Fruit fly (Drosophila melanogaster): Measurements from ENCODE around the gene CG43145.

The CG43145 gene

DNA sequence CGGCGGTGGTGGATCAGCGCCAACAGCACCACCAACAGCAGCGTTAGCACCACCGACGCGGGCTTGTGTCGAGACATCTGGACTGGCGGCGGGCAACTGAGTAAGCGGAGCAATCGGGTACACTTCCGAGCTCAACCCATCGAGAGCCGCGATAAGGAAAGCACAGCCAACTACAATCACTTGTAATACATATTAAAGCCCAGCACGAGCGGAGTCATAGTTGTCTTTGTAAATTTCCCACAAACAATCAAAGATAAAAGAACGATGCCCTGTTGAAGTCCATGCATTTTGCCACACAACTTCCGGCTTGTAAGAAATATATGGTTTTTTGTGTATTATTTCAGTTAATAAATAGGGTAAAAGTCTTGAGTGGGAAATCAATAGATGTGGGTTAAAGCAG is 5.3 kb downstream of the CG43145 start, which contains the start of gene CG31777:
Gene CG31777 (minus strand): TSS at position 101 of the 400 bp plus-strand sequence.
- TF ChIP-seq Crg-1 (GFP tag; optimal IDR thresholded peaks at IDR 0.05), result no peak
- TF ChIP-seq ovo (GFP tag; optimal IDR thresholded peaks at IDR 0.05), result no peak
- TF ChIP-seq CG7101 (tag; optimal IDR thresholded peaks at IDR 0.05), result no peak
- TF ChIP-seq cic (GFP tag; optimal IDR thresholded peaks at IDR 0.05), result no peak
- no peak for TF ChIP-seq CG12768 (GFP tag; optimal IDR thresholded peaks at IDR 0.05)
- TF ChIP-seq toe (GFP tag; optimal IDR thresholded peaks at IDR 0.05), result no peak
- no peak for TF ChIP-seq pad (GFP tag; optimal IDR thresholded peaks at IDR 0.05)
- no peak for TF ChIP-seq Clk (GFP tag; optimal IDR thresholded peaks at IDR 0.05)
- no peak for TF ChIP-seq CG5204 (GFP tag; optimal IDR thresholded peaks at IDR 0.05)
- no peak for TF ChIP-seq CG1620 (GFP tag; optimal IDR thresholded peaks at IDR 0.05)
- no peak for TF ChIP-seq Mnt (GFP tag; optimal IDR thresholded peaks at IDR 0.05)
- no peak for TF ChIP-seq Hr96 (GFP tag; optimal IDR thresholded peaks at IDR 0.05)
- TF ChIP-seq bab1 (GFP tag; optimal IDR thresholded peaks at IDR 0.05), result no peak
- TF ChIP-seq CG7045 (GFP tag; optimal IDR thresholded peaks at IDR 0.05), result no peak
- no peak for TF ChIP-seq CG14711 (tag; optimal IDR thresholded peaks at IDR 0.05)
- TF ChIP-seq tj (GFP tag; optimal IDR thresholded peaks at IDR 0.05), result no peak
- TF ChIP-seq cnc (optimal IDR thresholded peaks at IDR 0.05), result no peak
- TF ChIP-seq CG11617 (GFP tag; optimal IDR thresholded peaks at IDR 0.05), result no peak
- no peak for TF ChIP-seq CG33017 (tag; optimal IDR thresholded peaks at IDR 0.05)
- no peak for TF ChIP-seq kay (GFP tag; ENCODE audit: borderline replicate concordance)

DNA sequence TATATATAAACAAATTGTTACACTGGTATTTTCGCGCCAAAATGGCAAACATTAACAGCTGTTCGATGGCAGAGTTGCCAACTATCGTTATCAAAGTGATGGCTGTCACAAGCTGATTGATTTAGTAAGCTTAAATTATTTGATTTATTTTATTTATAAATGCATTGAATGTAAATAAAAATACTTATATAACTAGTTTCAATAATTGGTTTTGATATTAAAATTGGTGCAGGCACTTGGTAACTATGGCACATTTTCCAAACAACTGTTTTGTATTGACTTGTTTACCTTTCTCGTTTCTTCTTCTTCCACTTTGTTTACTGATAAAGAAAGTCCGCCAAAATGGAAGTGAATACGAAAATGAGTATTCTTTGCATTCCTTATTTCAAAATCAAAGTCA is 10.0 kb downstream of the CG43145 start, which contains the start of gene cutlet:
Gene cutlet (minus strand): TSS at position 84 of the 400 bp plus-strand sequence.
- TF ChIP-seq Clk (GFP tag; optimal IDR thresholded peaks at IDR 0.05) (no peak), CG7045 (GFP tag; optimal IDR thresholded peaks at IDR 0.05) (no peak), cic (GFP tag; optimal IDR thresholded peaks at IDR 0.05) (no peak), CG7101 (tag; optimal IDR thresholded peaks at IDR 0.05) (no peak), pad (GFP tag; optimal IDR thresholded peaks at IDR 0.05) (peak; percentile 1), Hr96 (GFP tag; optimal IDR thresholded peaks at IDR 0.05) (no peak), CG11617 (GFP tag; optimal IDR thresholded peaks at IDR 0.05) (no peak), toe (GFP tag; optimal IDR thresholded peaks at IDR 0.05) (no peak), CG1620 (GFP tag; optimal IDR thresholded peaks at IDR 0.05) (peak; percentile 16), Crg-1 (GFP tag; optimal IDR thresholded peaks at IDR 0.05) (no peak), ovo (GFP tag; optimal IDR thresholded peaks at IDR 0.05) (no peak), Mnt (GFP tag; optimal IDR thresholded peaks at IDR 0.05) (no peak), tj (GFP tag; optimal IDR thresholded peaks at IDR 0.05) (no peak), CG12768 (GFP tag; optimal IDR thresholded peaks at IDR 0.05) (no peak), CG5204 (GFP tag; optimal IDR thresholded peaks at IDR 0.05) (no peak), cnc (optimal IDR thresholded peaks at IDR 0.05) (no peak), bab1 (GFP tag; optimal IDR thresholded peaks at IDR 0.05) (peak; percentile 32), CG14711 (tag; optimal IDR thresholded peaks at IDR 0.05) (peak; percentile 90), kay (GFP tag; ENCODE audit: borderline replicate concordance) (peak; percentile 87), CG33017 (tag; optimal IDR thresholded peaks at IDR 0.05) (no peak)

DNA sequence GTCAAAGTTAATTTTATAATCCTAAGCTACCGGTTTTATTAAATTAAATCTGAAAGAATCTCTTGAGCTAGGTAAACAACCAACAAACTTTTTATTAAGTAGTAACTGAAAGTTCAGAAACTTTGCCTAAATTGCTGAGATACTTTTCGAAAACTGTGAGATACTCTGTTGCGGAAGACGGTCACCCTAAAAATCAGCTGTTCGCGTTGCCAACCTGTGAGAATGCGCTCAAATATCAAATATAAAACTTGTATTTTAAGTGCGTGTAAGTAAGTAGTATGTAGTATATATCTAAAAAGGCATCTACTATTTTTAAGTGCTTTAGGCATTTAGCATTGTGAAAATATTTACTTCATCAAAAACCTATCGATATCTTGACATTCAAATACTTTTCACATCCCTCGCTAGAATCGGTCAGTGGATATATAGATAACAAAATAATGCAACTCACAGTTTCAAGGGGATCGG is 11.4 kb downstream of the CG43145 start, which contains the start of the genes CG31955 and CG2818:
Gene CG31955 (minus strand): TSS at position 157 of the 468 bp plus-strand sequence.
Gene CG2818 (plus strand): TSS at position 412 of the 468 bp plus-strand sequence.
- TF ChIP-seq CG14711 (tag; optimal IDR thresholded peaks at IDR 0.05), result peak; percentile 29
- peak; percentile 31 for TF ChIP-seq ovo (GFP tag; optimal IDR thresholded peaks at IDR 0.05)
- TF ChIP-seq CG7045 (GFP tag; optimal IDR thresholded peaks at IDR 0.05), result no peak
- peak; percentile 96 for TF ChIP-seq kay (GFP tag; ENCODE audit: borderline replicate concordance)
- peak; percentile 35 for TF ChIP-seq tj (GFP tag; optimal IDR thresholded peaks at IDR 0.05)
- TF ChIP-seq CG33017 (tag; optimal IDR thresholded peaks at IDR 0.05), result no peak
- peak; percentile 52 for TF ChIP-seq Hr96 (GFP tag; optimal IDR thresholded peaks at IDR 0.05)
- TF ChIP-seq Mnt (GFP tag; optimal IDR thresholded peaks at IDR 0.05), result no peak
- no peak for TF ChIP-seq CG7101 (tag; optimal IDR thresholded peaks at IDR 0.05)
- TF ChIP-seq CG5204 (GFP tag; optimal IDR thresholded peaks at IDR 0.05), result peak; percentile 55
- peak; percentile 6 for TF ChIP-seq CG1620 (GFP tag; optimal IDR thresholded peaks at IDR 0.05)
- TF ChIP-seq bab1 (GFP tag; optimal IDR thresholded peaks at IDR 0.05), result no peak
- peak; percentile 36 for TF ChIP-seq toe (GFP tag; optimal IDR thresholded peaks at IDR 0.05)
- no peak for TF ChIP-seq CG12768 (GFP tag; optimal IDR thresholded peaks at IDR 0.05)
- TF ChIP-seq Clk (GFP tag; optimal IDR thresholded peaks at IDR 0.05), result no peak
- peak; percentile 95 for TF ChIP-seq pad (GFP tag; optimal IDR thresholded peaks at IDR 0.05)
- peak; percentile 15 for TF ChIP-seq CG11617 (GFP tag; optimal IDR thresholded peaks at IDR 0.05)

DNA sequence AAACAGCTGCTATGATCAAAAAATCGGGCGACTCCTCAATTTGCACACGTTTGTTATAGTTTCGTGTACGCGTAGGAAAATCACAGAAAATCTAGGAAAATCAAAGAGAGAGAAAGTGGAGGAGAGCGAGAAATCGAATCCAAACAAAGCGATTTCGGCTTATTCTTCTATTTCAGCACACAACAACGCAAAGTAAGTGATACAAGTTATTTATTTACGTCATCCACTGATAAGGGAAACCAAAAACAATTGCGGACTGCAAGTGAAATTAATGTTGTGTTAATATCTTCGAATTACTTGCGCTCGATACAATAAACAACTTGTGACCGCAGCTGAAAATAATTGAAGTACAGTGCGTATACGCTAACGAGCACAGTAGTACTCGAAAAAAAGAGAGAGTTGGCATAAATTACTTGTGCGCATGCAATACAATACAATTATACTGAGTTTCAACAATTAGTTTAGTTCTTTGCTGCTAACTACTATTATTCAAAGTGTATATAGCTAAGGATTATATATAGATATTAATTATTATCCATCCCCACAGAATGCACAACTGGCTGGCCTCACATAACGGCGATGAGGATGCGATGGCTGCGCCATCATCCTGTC is 12.0 kb downstream of the CG43145 start:
- no peak for TF ChIP-seq pad (GFP tag; optimal IDR thresholded peaks at IDR 0.05)
- no peak for TF ChIP-seq cnc (optimal IDR thresholded peaks at IDR 0.05)
- no peak for TF ChIP-seq kay (GFP tag; ENCODE audit: borderline replicate concordance)
- TF ChIP-seq CG7101 (tag; optimal IDR thresholded peaks at IDR 0.05), result no peak
- no peak for TF ChIP-seq tj (GFP tag; optimal IDR thresholded peaks at IDR 0.05)
- no peak for TF ChIP-seq CG11617 (GFP tag; optimal IDR thresholded peaks at IDR 0.05)
- no peak for TF ChIP-seq ovo (GFP tag; optimal IDR thresholded peaks at IDR 0.05)
- no peak for TF ChIP-seq Hr96 (GFP tag; optimal IDR thresholded peaks at IDR 0.05)
- TF ChIP-seq CG7045 (GFP tag; optimal IDR thresholded peaks at IDR 0.05), result no peak
- TF ChIP-seq Mnt (GFP tag; optimal IDR thresholded peaks at IDR 0.05), result no peak
- no peak for TF ChIP-seq CG14711 (tag; optimal IDR thresholded peaks at IDR 0.05)
- no peak for TF ChIP-seq bab1 (GFP tag; optimal IDR thresholded peaks at IDR 0.05)
- TF ChIP-seq toe (GFP tag; optimal IDR thresholded peaks at IDR 0.05), result no peak
- TF ChIP-seq Crg-1 (GFP tag; optimal IDR thresholded peaks at IDR 0.05), result no peak
- no peak for TF ChIP-seq CG1620 (GFP tag; optimal IDR thresholded peaks at IDR 0.05)
- TF ChIP-seq Clk (GFP tag; optimal IDR thresholded peaks at IDR 0.05), result no peak
- no peak for TF ChIP-seq cic (GFP tag; optimal IDR thresholded peaks at IDR 0.05)
- no peak for TF ChIP-seq CG33017 (tag; optimal IDR thresholded peaks at IDR 0.05)
- no peak for TF ChIP-seq CG5204 (GFP tag; optimal IDR thresholded peaks at IDR 0.05)

DNA sequence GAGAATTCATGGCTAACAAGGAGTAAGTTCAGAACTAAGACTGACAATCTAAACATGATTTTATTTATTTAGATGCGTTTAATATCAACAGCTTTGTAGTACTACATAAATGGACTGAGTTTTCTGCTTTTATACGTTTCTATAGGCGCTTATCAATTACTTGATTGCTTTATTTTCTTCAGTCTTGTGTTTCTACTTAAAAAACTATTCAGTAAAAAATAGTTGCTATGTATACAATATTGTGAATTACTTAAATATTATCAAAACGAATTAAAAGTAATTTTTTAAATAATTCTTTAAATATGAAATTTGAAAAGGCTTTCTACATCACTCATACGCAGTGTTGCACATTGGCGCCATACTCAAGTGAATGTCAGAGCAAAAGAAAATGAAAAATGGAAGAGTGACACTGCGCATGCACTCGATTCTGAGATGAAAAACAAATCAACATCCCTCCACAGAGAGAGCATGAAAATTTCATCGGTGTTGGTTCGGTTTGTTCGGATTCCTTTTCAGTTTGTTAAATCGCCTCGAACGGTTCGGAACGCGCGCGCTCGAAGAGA is 16.1 kb downstream of the CG43145 start, which contains the start of the genes lectin-24A and Shaw:
Gene lectin-24A (minus strand): TSS at position 101 of the 563 bp plus-strand sequence.
Gene Shaw (plus strand): TSS at position 513 of the 563 bp plus-strand sequence.
- TF ChIP-seq CG7045 (GFP tag; optimal IDR thresholded peaks at IDR 0.05) (no peak), kay (GFP tag; ENCODE audit: borderline replicate concordance) (no peak), cnc (optimal IDR thresholded peaks at IDR 0.05) (no peak), Mnt (GFP tag; optimal IDR thresholded peaks at IDR 0.05) (no peak), CG5204 (GFP tag; optimal IDR thresholded peaks at IDR 0.05) (no peak), pad (GFP tag; optimal IDR thresholded peaks at IDR 0.05) (no peak), ovo (GFP tag; optimal IDR thresholded peaks at IDR 0.05) (no peak), CG33017 (tag; optimal IDR thresholded peaks at IDR 0.05) (no peak), bab1 (GFP tag; optimal IDR thresholded peaks at IDR 0.05) (no peak), CG14711 (tag; optimal IDR thresholded peaks at IDR 0.05) (no peak), CG7101 (tag; optimal IDR thresholded peaks at IDR 0.05) (no peak), Hr96 (GFP tag; optimal IDR thresholded peaks at IDR 0.05) (no peak), toe (GFP tag; optimal IDR thresholded peaks at IDR 0.05) (no peak), cic (GFP tag; optimal IDR thresholded peaks at IDR 0.05) (no peak), Clk (GFP tag; optimal IDR thresholded peaks at IDR 0.05) (no peak), CG1620 (GFP tag; optimal IDR thresholded peaks at IDR 0.05) (no peak), Crg-1 (GFP tag; optimal IDR thresholded peaks at IDR 0.05) (no peak)

Measured in whole organism, adult.